Fruit fly (Drosophila melanogaster): Measurements from ENCODE around the gene Larp4B.

The Larp4B gene

dm6 chr3L:3268161-3268560, 43.5 kb downstream of the Larp4B start, which contains the start of gene CG34265:
Gene CG34265 (plus strand): TSS chr3L:3268461.
- TF ChIP-seq salm (tag; optimal IDR thresholded peaks at IDR 0.05) (no peak), CG31441 (GFP tag; IDR thresholded peaks at IDR 0.05) (no peak), H2.0 (GFP tag; IDR thresholded peaks at IDR 0.05) (no peak), gsb-n (tag; optimal IDR thresholded peaks at IDR 0.05) (no peak), Kr (GFP tag; optimal IDR thresholded peaks at IDR 0.05) (no peak), CG17186 (GFP tag; optimal IDR thresholded peaks at IDR 0.05) (no peak), CG1602 (GFP tag; optimal IDR thresholded peaks at IDR 0.05) (no peak), Atf6 (GFP tag; IDR thresholded peaks at IDR 0.05) (no peak), CG6689 (GFP tag; IDR thresholded peaks at IDR 0.05) (no peak), CG31224 (GFP tag; IDR thresholded peaks at IDR 0.05) (no peak), Doc2 (GFP tag; IDR thresholded peaks at IDR 0.05) (no peak), CG12391 (tag; optimal IDR thresholded peaks at IDR 0.05) (no peak), pnt (GFP tag; optimal IDR thresholded peaks at IDR 0.05) (no peak), CG30431 (GFP tag; optimal IDR thresholded peaks at IDR 0.05) (no peak), Spps (tag; optimal IDR thresholded peaks at IDR 0.05) (no peak), trh (GFP tag; optimal IDR thresholded peaks at IDR 0.05) (no peak), CTCF (GFP tag; optimal IDR thresholded peaks at IDR 0.05) (no peak), Awh (GFP tag; IDR thresholded peaks at IDR 0.05) (no peak)

dm6 chr3L:3270736-3271135, 46.1 kb downstream of the Larp4B start, which contains the start of gene CG14960:
Gene CG14960 (plus strand): TSS chr3L:3271036.
- TF ChIP-seq Ets65A (GFP tag), result peak; percentile 12
- TF ChIP-seq salm (tag; optimal IDR thresholded peaks at IDR 0.05), result no peak
- peak; percentile 10 for TF ChIP-seq Blimp-1 (GFP tag; optimal IDR thresholded peaks at IDR 0.05)
- peak; percentile 35 for TF ChIP-seq CTCF (GFP tag; optimal IDR thresholded peaks at IDR 0.05)

- TF ChIP-seq CkIIα-i1 (GFP tag; IDR thresholded peaks at IDR 0.05) (no peak), gem (tag; optimal IDR thresholded peaks at IDR 0.05) (peak; percentile 16), sens (GFP tag) (peak; percentile 70), ranshi (GFP tag; IDR thresholded peaks at IDR 0.05) (no peak), MBD-R2 (GFP tag; IDR thresholded peaks at IDR 0.05) (no peak), CG7556 (GFP tag; optimal IDR thresholded peaks at IDR 0.05) (no peak), Poxn (GFP tag; IDR thresholded peaks at IDR 0.05) (no peak), sens-2 (GFP tag; IDR thresholded peaks at IDR 0.05) (no peak), oc (tag; optimal IDR thresholded peaks at IDR 0.05) (peak; percentile 24), CG17612 (GFP tag; IDR thresholded peaks at IDR 0.05) (no peak), Hmr (GFP tag; optimal IDR thresholded peaks at IDR 0.05) (no peak), kni (GFP tag; optimal IDR thresholded peaks at IDR 0.05) (no peak), dmrt99B (tag; optimal IDR thresholded peaks at IDR 0.05) (peak; percentile 13), zfh2 (GFP tag; optimal IDR thresholded peaks at IDR 0.05) (no peak), mirr (GFP tag; optimal IDR thresholded peaks at IDR 0.05) (no peak), gro (GFP tag; optimal IDR thresholded peaks at IDR 0.05) (no peak), CG2678 (tag; optimal IDR thresholded peaks at IDR 0.05) (peak; percentile 2), phol (tag; optimal IDR thresholded peaks at IDR 0.05) (peak; percentile 17), Bdp1 (GFP tag; optimal IDR thresholded peaks at IDR 0.05) (no peak), Blimp-1 (GFP tag; optimal IDR thresholded peaks at IDR 0.05) (peak; percentile 92), Sox102F (GFP tag; optimal IDR thresholded peaks at IDR 0.05) (peak; percentile 37)
Observed at dm6 chr3L:3274463-3275177, 50.0 kb downstream of the Larp4B start.

All from whole organism, embryonic.